Worm (Caenorhabditis elegans) whole organism, L4 larva: ENCODE measurements around the gene msp-45.
A peak's percentile ranks its signal among the peaks of the same experiment; 100 is the strongest.

ENCODE experiments used
- F26F4.8 ChIP-seq: fragments of 200-800 bp; sonication (Bioruptor generic); conservative IDR thresholded peaks from 2 replicates; pipeline ENCODE4 v1.3.6; 2022; ENCODE audit warnings: missing genetic modification characterization, missing compliant biosample characterization
- F37D6.2 ChIP-seq: sonication (generic microtip); optimal IDR thresholded peaks from 2 replicates; lab custom pipeline; 2016; ENCODE audit warnings: mild to moderate bottlenecking, missing genetic modification characterization, missing compliant biosample characterization
- F44E2.7 ChIP-seq: fragments of 200-800 bp; sonication (Bioruptor generic); IDR thresholded peaks from 2 replicates; pipeline ENCODE4 v2.1.2; 2022; ENCODE audit warnings: missing genetic modification characterization, missing compliant biosample characterization
- R02D3.7 ChIP-seq: fragments of 150-350 bp; sonication (generic microtip); optimal IDR thresholded peaks from 3 replicates; lab custom pipeline; 2014; ENCODE audit warnings: missing biosample characterization, missing genetic modification characterization
- T26A8.4 ChIP-seq: fragments of 200-800 bp; sonication (Bioruptor generic); IDR thresholded peaks from 2 replicates; pipeline ENCODE4 v1.3.6; 2022; ENCODE audit warnings: missing genetic modification characterization, missing compliant biosample characterization
- ZK546.5 ChIP-seq, 2 experiments: sonication (generic microtip); optimal IDR thresholded peaks; 2 replicates each; lab custom pipeline; 2017; ENCODE audit warnings: missing biosample characterization in 2 of 2, missing genetic modification characterization in 2 of 2
- aly-2 ChIP-seq: sonication (generic microtip); optimal IDR thresholded peaks from 2 replicates; lab custom pipeline; 2018; ENCODE audit warnings: missing biosample characterization, missing genetic modification characterization
- ama-1 ChIP-seq: fragments of 150-350 bp; optimal IDR thresholded peaks from 2 replicates; lab custom pipeline; 2014; ENCODE audit warnings: inconsistent platforms, mixed read lengths
- ceh-28 ChIP-seq: fragments of 150-350 bp; optimal IDR thresholded peaks from 2 replicates; lab custom pipeline; 2014; ENCODE audit warnings: missing biosample characterization, missing genetic modification reagents, missing genetic modification characterization
- ceh-32 ChIP-seq: sonication (generic microtip); optimal IDR thresholded peaks from 2 replicates; lab custom pipeline; 2016; ENCODE audit warnings: mild to moderate bottlenecking, missing genetic modification characterization, missing compliant biosample characterization; ENCODE audit not compliant: poor library complexity
- ceh-62 ChIP-seq: sonication (generic microtip); optimal IDR thresholded peaks from 2 replicates; lab custom pipeline; 2017; ENCODE audit warnings: missing biosample characterization, missing genetic modification characterization
- cey-2 ChIP-seq: sonication (generic microtip); optimal IDR thresholded peaks from 3 replicates; lab custom pipeline; 2017; ENCODE audit warnings: missing genetic modification characterization, mild to moderate bottlenecking, missing compliant biosample characterization, antibody characterized with exemption, borderline replicate concordance; ENCODE audit not compliant: insufficient read depth
- daf-12 ChIP-seq: fragments of 150-350 bp; optimal IDR thresholded peaks from 2 replicates; lab custom pipeline; 2014; ENCODE audit warnings: missing biosample characterization, missing genetic modification reagents, missing genetic modification characterization
- daf-19 ChIP-seq: fragments of 200-800 bp; sonication (Bioruptor generic); conservative IDR thresholded peaks from 2 replicates; pipeline ENCODE4 v1.3.6; 2022; ENCODE audit warnings: missing genetic modification characterization, missing compliant biosample characterization
- dpl-1 ChIP-seq: fragments of 150-350 bp; optimal IDR thresholded peaks from 2 replicates; lab custom pipeline; 2014; ENCODE audit warnings: missing biosample characterization, missing genetic modification reagents, missing genetic modification characterization
- duxl-1 ChIP-seq: sonication (generic microtip); optimal IDR thresholded peaks from 2 replicates; lab custom pipeline; 2016; ENCODE audit warnings: mild to moderate bottlenecking, missing genetic modification characterization, moderate library complexity, missing compliant biosample characterization; ENCODE audit not compliant: poor library complexity
- dve-1 ChIP-seq: sonication (generic microtip); optimal IDR thresholded peaks from 2 replicates; lab custom pipeline; 2017; ENCODE audit warnings: antibody characterized with exemption, mild to moderate bottlenecking, missing genetic modification characterization, missing compliant biosample characterization; ENCODE audit not compliant: insufficient read depth
- egl-27 ChIP-seq: sonication (generic microtip); optimal IDR thresholded peaks from 3 replicates; lab custom pipeline; 2017; ENCODE audit warnings: missing biosample characterization, missing genetic modification reagents, missing genetic modification characterization
- fos-1 ChIP-seq: fragments of 150-350 bp; optimal IDR thresholded peaks from 2 replicates; lab custom pipeline; 2014; ENCODE audit warnings: missing biosample characterization, missing genetic modification characterization
- hif-1 ChIP-seq, 2 experiments: sonication (generic microtip); optimal IDR thresholded peaks; 2 replicates each; lab custom pipeline; 2016 to 2017; ENCODE audit warnings: missing compliant biosample characterization in 2 of 2, missing genetic modification characterization in 2 of 2, missing genetic modification reagents in 2 of 2, missing genotype in 2 of 2, mild to moderate bottlenecking in 1 of 2
- hlh-30 ChIP-seq: sonication (generic microtip); optimal IDR thresholded peaks from 2 replicates; lab custom pipeline; 2017; ENCODE audit warnings: antibody characterized with exemption, mild to moderate bottlenecking, missing genetic modification characterization, missing compliant biosample characterization; ENCODE audit not compliant: insufficient read depth
- lim-7 ChIP-seq: fragments of 200-800 bp; sonication (Bioruptor generic); IDR thresholded peaks from 2 replicates; pipeline ENCODE4 v1.3.6; 2022; ENCODE audit warnings: missing genetic modification characterization, missing compliant biosample characterization
- lin-1 ChIP-seq: fragments of 200-800 bp; sonication (Bioruptor generic); IDR thresholded peaks from 2 replicates; pipeline ENCODE4 v1.3.6; 2022; ENCODE audit warnings: missing genetic modification reagents, missing genetic modification characterization, missing compliant biosample characterization
- lin-38 ChIP-seq: fragments of 200-800 bp; sonication (Bioruptor generic); IDR thresholded peaks from 2 replicates; pipeline ENCODE4 v1.3.6; 2022; ENCODE audit warnings: missing genetic modification reagents, missing genetic modification characterization, missing compliant biosample characterization
- lin-39 ChIP-seq: fragments of 150-350 bp; optimal IDR thresholded peaks from 2 replicates; lab custom pipeline; 2014; ENCODE audit warnings: missing biosample characterization, missing genetic modification reagents, missing genetic modification characterization
- mdt-29 ChIP-seq: fragments of 200-800 bp; sonication (Bioruptor generic); IDR thresholded peaks from 2 replicates; pipeline ENCODE4 v1.3.6; 2022; ENCODE audit warnings: missing genetic modification reagents, missing genetic modification characterization, missing compliant biosample characterization
- nhr-102 ChIP-seq: sonication (generic microtip); optimal IDR thresholded peaks from 2 replicates; lab custom pipeline; 2016; ENCODE audit warnings: mild to moderate bottlenecking, missing genetic modification characterization, moderate library complexity, missing compliant biosample characterization
- nhr-11 ChIP-seq: fragments of 150-350 bp; optimal IDR thresholded peaks from 2 replicates; lab custom pipeline; 2014; ENCODE audit warnings: missing biosample characterization, missing genetic modification characterization
- nhr-28 ChIP-seq: fragments of 150-350 bp; optimal IDR thresholded peaks from 2 replicates; lab custom pipeline; 2014; ENCODE audit warnings: missing biosample characterization, missing genetic modification characterization
- nhr-41 ChIP-seq: fragments of 200-800 bp; sonication (Bioruptor generic); IDR thresholded peaks from 2 replicates; pipeline ENCODE4 v1.3.6; 2022; ENCODE audit warnings: missing genetic modification reagents, missing genetic modification characterization, missing compliant biosample characterization
- nhr-42 ChIP-seq: fragments of 200-800 bp; sonication (Bioruptor generic); IDR thresholded peaks from 2 replicates; pipeline ENCODE4 v1.3.6; 2022; ENCODE audit warnings: missing genetic modification characterization, missing compliant biosample characterization
- nhr-6 ChIP-seq: fragments of 150-350 bp; optimal IDR thresholded peaks from 2 replicates; lab custom pipeline; 2014; ENCODE audit warnings: missing biosample characterization, missing genetic modification characterization
- nhr-76 ChIP-seq: fragments of 150-350 bp; optimal IDR thresholded peaks from 2 replicates; lab custom pipeline; 2014; ENCODE audit warnings: missing biosample characterization, missing genetic modification characterization
- pha-4 ChIP-seq, 2 experiments: fragments of 150-350 bp in 1 of 2; fragments of 200-800 bp in 1 of 2; sonication (Bioruptor generic) in 1 of 2; IDR thresholded peaks in 1 of 2; optimal IDR thresholded peaks in 1 of 2; 2 replicates each; pipeline versions ENCODE4 v1.3.6 to Lab custom; 2014 to 2022; ENCODE audit warnings: missing genetic modification characterization in 2 of 2, missing genetic modification reagents in 2 of 2, missing biosample characterization in 1 of 2, missing compliant biosample characterization in 1 of 2
- php-3 ChIP-seq: fragments of 200-800 bp; sonication (Bioruptor generic); IDR thresholded peaks from 2 replicates; pipeline ENCODE4 v1.3.6; 2022; ENCODE audit warnings: missing genetic modification reagents, missing genetic modification characterization, missing compliant biosample characterization
- rbr-2 ChIP-seq: sonication (generic microtip); optimal IDR thresholded peaks from 2 replicates; lab custom pipeline; 2016; ENCODE audit warnings: missing genotype, missing genetic modification characterization, missing compliant biosample characterization
- skn-1 ChIP-seq: fragments of 150-350 bp; optimal IDR thresholded peaks from 2 replicates; lab custom pipeline; 2014; ENCODE audit warnings: missing biosample characterization, missing genetic modification characterization
- snpc-4 ChIP-seq: fragments of 150-350 bp; optimal IDR thresholded peaks from 2 replicates; lab custom pipeline; 2014; ENCODE audit warnings: missing biosample characterization, missing genetic modification characterization
- spr-1 ChIP-seq: sonication (generic microtip); optimal IDR thresholded peaks from 2 replicates; lab custom pipeline; 2016; ENCODE audit warnings: mild to moderate bottlenecking, missing genetic modification characterization, missing compliant biosample characterization
- tra-1 ChIP-seq: fragments of 200-800 bp; sonication (Bioruptor generic); IDR thresholded peaks from 2 replicates; pipeline ENCODE4 v1.3.6; 2022; ENCODE audit warnings: missing genetic modification reagents, missing genetic modification characterization, missing compliant biosample characterization
- zip-2 ChIP-seq: fragments of 150-350 bp; optimal IDR thresholded peaks from 2 replicates; lab custom pipeline; 2014; ENCODE audit warnings: missing biosample characterization, missing genetic modification characterization

msp-45 gene

ce11 chrII:5200987-5201582 lies 44.2 kb upstream of the msp-45 start (continued):
- no peak for TF ChIP-seq lin-39
- TF ChIP-seq F26F4.8 (GFP tag; lab: Robert Waterston, UW) = no peak
- TF ChIP-seq hlh-30 (tag; lab: Kevin White, UChicago) = peak; percentile 81
- TF ChIP-seq ceh-28 = no peak
- TF ChIP-seq hif-1 (tag; optimal IDR thresholded peaks at IDR 0.05; lab: Kevin White, UChicago) = no peak
- TF ChIP-seq ceh-32 (tag; lab: Kevin White, UChicago) = no peak
- peak; percentile 36 for TF ChIP-seq dve-1 (tag; lab: Kevin White, UChicago)
- TF ChIP-seq skn-1 (tag; lab: Kevin White, UChicago) = no peak
- TF ChIP-seq aly-2 (tag; lab: Kevin White, UChicago) = no peak
- no peak for TF ChIP-seq lin-38 (GFP tag; lab: Robert Waterston, UW)
- peak; percentile 11 for TF ChIP-seq rbr-2
- no peak for TF ChIP-seq cey-2
- no peak for TF ChIP-seq R02D3.7 (tag; lab: Kevin White, UChicago)
- no peak for TF ChIP-seq ceh-62 (tag; lab: Kevin White, UChicago)
- TF ChIP-seq nhr-76 (tag; lab: Kevin White, UChicago) = no peak
- TF ChIP-seq php-3 (GFP tag; lab: Robert Waterston, UW) = no peak
- no peak for TF ChIP-seq spr-1
- TF ChIP-seq F37D6.2 = no peak
- no peak for TF ChIP-seq nhr-102
- no peak for TF ChIP-seq mdt-29
- no peak for TF ChIP-seq snpc-4
- no peak for TF ChIP-seq lin-1 (GFP tag; lab: Robert Waterston, UW)
- TF ChIP-seq nhr-11 = no peak
- no peak for TF ChIP-seq dpl-1
- TF ChIP-seq tra-1 (GFP tag; lab: Robert Waterston, UW) = no peak
- no peak for TF ChIP-seq pha-4 (GFP tag; IDR thresholded peaks at IDR 0.05; lab: Robert Waterston, UW)
- TF ChIP-seq pha-4 (tag; optimal IDR thresholded peaks at IDR 0.05; lab: Kevin White, UChicago) = peak; percentile 11
- TF ChIP-seq nhr-42 (GFP tag; lab: Robert Waterston, UW) = no peak
- no peak for TF ChIP-seq daf-12 (tag; lab: Kevin White, UChicago)
- TF ChIP-seq lim-7 = no peak
- no peak for TF ChIP-seq ama-1 (lab: Kevin White, UChicago)
- no peak for TF ChIP-seq fos-1
- TF ChIP-seq duxl-1 (tag; lab: Kevin White, UChicago) = no peak
- no peak for TF ChIP-seq ZK546.5 (tag; optimal IDR thresholded peaks at IDR 0.05; lab: Kevin White, UChicago)
- no peak for TF ChIP-seq zip-2 (tag; lab: Kevin White, UChicago)
- TF ChIP-seq egl-27 (tag; lab: Kevin White, UChicago) = no peak
- TF ChIP-seq nhr-41 = no peak
- peak; percentile 3 for TF ChIP-seq nhr-28 (tag; lab: Kevin White, UChicago)
- no peak for TF ChIP-seq F44E2.7
- no peak for TF ChIP-seq daf-19 (GFP tag; lab: Robert Waterston, UW)
- no peak for TF ChIP-seq nhr-6 (tag; lab: Kevin White, UChicago)

DNA sequence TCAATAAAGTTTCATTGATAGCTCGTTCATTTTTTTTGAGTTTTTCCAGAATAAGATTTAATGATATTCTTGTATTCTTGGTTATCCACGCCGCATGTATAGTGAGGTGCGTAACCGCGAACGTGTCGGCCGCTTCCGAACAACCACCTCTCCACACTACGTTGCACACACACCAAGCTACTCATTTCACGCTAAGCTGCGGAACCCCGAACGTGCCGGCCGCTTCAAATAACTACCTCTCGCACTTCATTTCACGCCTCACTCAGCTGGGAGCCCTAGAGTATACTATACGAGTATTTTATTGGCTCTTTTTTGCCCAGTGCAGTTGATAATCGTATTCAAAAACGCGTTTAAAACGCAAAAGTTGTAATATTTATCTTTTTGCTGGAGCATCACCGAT lies 43.3 kb upstream of the msp-45 start:
- 0 out of 2 replicates have a peak, but pooled peaks have one; percentile 53 for TF ChIP-seq F26F4.8 (GFP tag; lab: Robert Waterston, UW)
- peak; percentile 36; the same call in 1 of the 2 replicates for TF ChIP-seq T26A8.4 (GFP tag; lab: Robert Waterston, UW)
- peak; percentile 63 for TF ChIP-seq snpc-4
